Worm (Caenorhabditis elegans) whole organism, early embryonic: ENCODE results near the gene T10D4.11.

Experiments used
- B0310.2 ChIP-seq: sonication (generic microtip); optimal IDR thresholded peaks from 2 replicates; lab custom pipeline; 2016; ENCODE audit warnings: mild to moderate bottlenecking, missing genetic modification characterization, missing compliant biosample characterization
- F13C5.2 ChIP-seq: sonication (generic microtip); optimal IDR thresholded peaks from 2 replicates; lab custom pipeline; 2017; ENCODE audit warnings: mild to moderate bottlenecking, missing genetic modification characterization, inconsistent platforms, missing compliant biosample characterization
- aly-1 ChIP-seq: sonication (generic microtip); optimal IDR thresholded peaks from 2 replicates; lab custom pipeline; 2016; ENCODE audit warnings: missing genetic modification characterization, missing compliant biosample characterization
- ama-1 ChIP-seq: fragments of 150-350 bp; optimal IDR thresholded peaks from 2 replicates; lab custom pipeline; 2014
- ceh-13 ChIP-seq: fragments of 200-800 bp; sonication (Bioruptor generic); optimal IDR thresholded peaks from 2 replicates; lab custom pipeline; 2018; ENCODE audit warnings: mild to moderate bottlenecking, missing genetic modification characterization, missing compliant biosample characterization
- ceh-36 ChIP-seq: sonication (generic microtip); optimal IDR thresholded peaks from 2 replicates; lab custom pipeline; 2016; ENCODE audit warnings: missing genetic modification characterization, inconsistent platforms, missing compliant biosample characterization
- ets-7 ChIP-seq: sonication (generic microtip); optimal IDR thresholded peaks from 2 replicates; lab custom pipeline; 2016; ENCODE audit warnings: missing genotype, missing genetic modification characterization, missing compliant biosample characterization
- flt-1 ChIP-seq: fragments of 200-800 bp; sonication (Bioruptor generic); IDR thresholded peaks from 2 replicates; pipeline ENCODE4 v1.3.6; 2022; ENCODE audit warnings: missing genetic modification characterization, missing compliant biosample characterization
- hmbx-1 ChIP-seq: sonication (generic microtip); optimal IDR thresholded peaks from 2 replicates; lab custom pipeline; 2016; ENCODE audit warnings: mild to moderate bottlenecking, missing genetic modification characterization, missing compliant biosample characterization
- hmg-4 ChIP-seq: fragments of 200-800 bp; sonication (Bioruptor generic); optimal IDR thresholded peaks from 2 replicates; lab custom pipeline; 2018; ENCODE audit warnings: mild to moderate bottlenecking, missing genetic modification characterization, missing compliant biosample characterization
- hnd-1 ChIP-seq: sonication (generic microtip); optimal IDR thresholded peaks from 2 replicates; lab custom pipeline; 2016; ENCODE audit warnings: missing genetic modification characterization, missing compliant biosample characterization
- pes-1 ChIP-seq: fragments of 200-800 bp; sonication (Bioruptor generic); IDR thresholded peaks from 2 replicates; pipeline ENCODE4 v1.3.6; 2022; ENCODE audit warnings: missing genetic modification reagents, missing genetic modification characterization, missing compliant biosample characterization
- scrt-1 ChIP-seq: fragments of 200-800 bp; sonication (Bioruptor generic); IDR thresholded peaks from 2 replicates; pipeline ENCODE4 v1.3.6; 2022; ENCODE audit warnings: missing genetic modification characterization, missing compliant biosample characterization
- sea-1 ChIP-seq: fragments of 200-800 bp; sonication (Bioruptor generic); conservative IDR thresholded peaks from 2 replicates; pipeline ENCODE4 v1.3.6; 2022; ENCODE audit warnings: missing genetic modification characterization, missing compliant biosample characterization
- tbx-11 ChIP-seq: fragments of 200-800 bp; sonication (Bioruptor generic); IDR thresholded peaks from 2 replicates; pipeline ENCODE4 v1.3.6; 2022; ENCODE audit warnings: missing genetic modification characterization, missing compliant biosample characterization
- tbx-37 ChIP-seq: fragments of 200-800 bp; sonication (Bioruptor generic); conservative IDR thresholded peaks from 2 replicates; pipeline ENCODE4 v1.3.6; 2022; ENCODE audit warnings: missing genetic modification reagents, missing genetic modification characterization, missing compliant biosample characterization
- tra-4 ChIP-seq: sonication (generic microtip); optimal IDR thresholded peaks from 2 replicates; lab custom pipeline; 2017; ENCODE audit warnings: missing genetic modification characterization, missing compliant biosample characterization

Gene T10D4.11

ce11 chrII:3112313-3112712 lies 37.1 kb downstream of the T10D4.11 start, which contains the start of gene Y25C1A.2:
Gene Y25C1A.2, plus strand, starts transcription at chrII:3112613.
- TF ChIP-seq F13C5.2 (tag; lab: Kevin White, UChicago) (no peak), scrt-1 (GFP tag; lab: Robert Waterston, UW) (no peak), B0310.2 (no peak), hmg-4 (no peak), ceh-36 (tag; lab: Kevin White, UChicago) (no peak), flt-1 (GFP tag; lab: Robert Waterston, UW) (no peak), hnd-1 (tag; lab: Kevin White, UChicago) (no peak), aly-1 (tag; lab: Kevin White, UChicago) (no peak), hmbx-1 (no peak), tbx-11 (GFP tag; lab: Robert Waterston, UW) (no peak), ama-1 (lab: Kevin White, UChicago) (no peak), sea-1 (no peak)

ce11 chrII:3111147-3111546 lies 38.3 kb downstream of the T10D4.11 start, which contains the start of gene Y25C1A.13:
Gene Y25C1A.13, minus strand, starts transcription at chrII:3111247.
- TF ChIP-seq tra-4 (tag; lab: Kevin White, UChicago) (no peak), pes-1 (no peak), B0310.2 (no peak), hnd-1 (tag; lab: Kevin White, UChicago) (no peak), tbx-37 (GFP tag; lab: Robert Waterston, UW) (no peak), scrt-1 (GFP tag; lab: Robert Waterston, UW) (no peak), ceh-36 (tag; lab: Kevin White, UChicago) (no peak), ets-7 (tag; lab: Kevin White, UChicago) (no peak), tbx-11 (GFP tag; lab: Robert Waterston, UW) (no peak), hmg-4 (no peak), ama-1 (lab: Kevin White, UChicago) (no peak), hmbx-1 (no peak), F13C5.2 (tag; lab: Kevin White, UChicago) (no peak), flt-1 (GFP tag; lab: Robert Waterston, UW) (no peak), aly-1 (tag; lab: Kevin White, UChicago) (no peak), sea-1 (no peak), ceh-13 (GFP tag; lab: Kevin White, UChicago) (no peak)

ce11 chrII:3110099-3110498 lies 39.3 kb downstream of the T10D4.11 start:
- TF ChIP-seq B0310.2, result no peak
- TF ChIP-seq ama-1 (lab: Kevin White, UChicago), result no peak
- TF ChIP-seq flt-1 (GFP tag; lab: Robert Waterston, UW), result no peak
- no peak for TF ChIP-seq tbx-11 (GFP tag; lab: Robert Waterston, UW)
- no peak for TF ChIP-seq tra-4 (tag; lab: Kevin White, UChicago)
- no peak for TF ChIP-seq hmbx-1
- no peak for TF ChIP-seq hmg-4
- TF ChIP-seq F13C5.2 (tag; lab: Kevin White, UChicago), result no peak
- no peak for TF ChIP-seq pes-1
- TF ChIP-seq ceh-13 (GFP tag; lab: Kevin White, UChicago), result no peak

ce11 chrII:3109533-3109932 lies 39.9 kb downstream of the T10D4.11 start:
- TF ChIP-seq F13C5.2 (tag; lab: Kevin White, UChicago) (no peak), ets-7 (tag; lab: Kevin White, UChicago) (no peak), aly-1 (tag; lab: Kevin White, UChicago) (no peak), flt-1 (GFP tag; lab: Robert Waterston, UW) (no peak), ceh-13 (GFP tag; lab: Kevin White, UChicago) (no peak), pes-1 (no peak), tra-4 (tag; lab: Kevin White, UChicago) (no peak)

ce11 chrII:3108101-3108500 lies 41.3 kb downstream of the T10D4.11 start:
- TF ChIP-seq tra-4 (tag; lab: Kevin White, UChicago), result no peak
- TF ChIP-seq hmg-4, result no peak
- TF ChIP-seq hnd-1 (tag; lab: Kevin White, UChicago), result no peak
- TF ChIP-seq pes-1, result no peak
- TF ChIP-seq aly-1 (tag; lab: Kevin White, UChicago), result no peak
- TF ChIP-seq B0310.2, result no peak
- TF ChIP-seq ceh-13 (GFP tag; lab: Kevin White, UChicago), result no peak
- no peak for TF ChIP-seq ama-1 (lab: Kevin White, UChicago)
- no peak for TF ChIP-seq tbx-37 (GFP tag; lab: Robert Waterston, UW)
- no peak for TF ChIP-seq tbx-11 (GFP tag; lab: Robert Waterston, UW)
- no peak for TF ChIP-seq scrt-1 (GFP tag; lab: Robert Waterston, UW)
- TF ChIP-seq F13C5.2 (tag; lab: Kevin White, UChicago), result no peak
- no peak for TF ChIP-seq sea-1
- no peak for TF ChIP-seq ets-7 (tag; lab: Kevin White, UChicago)
- no peak for TF ChIP-seq ceh-36 (tag; lab: Kevin White, UChicago)
- TF ChIP-seq flt-1 (GFP tag; lab: Robert Waterston, UW), result no peak
- TF ChIP-seq hmbx-1, result no peak

- TF ChIP-seq ceh-13 (GFP tag; lab: Kevin White, UChicago), result no peak
- no peak for TF ChIP-seq scrt-1 (GFP tag; lab: Robert Waterston, UW)
- TF ChIP-seq tbx-11 (GFP tag; lab: Robert Waterston, UW), result no peak
- TF ChIP-seq pes-1, result no peak
- no peak for TF ChIP-seq hmg-4
Measured at ce11 chrII:3105765-3106164, 43.7 kb downstream of the T10D4.11 start, which contains the start of gene clec-122. Gene clec-122, plus strand, starts transcription at chrII:3106065.

- TF ChIP-seq flt-1 (GFP tag; lab: Robert Waterston, UW), result no peak
- no peak for TF ChIP-seq tbx-11 (GFP tag; lab: Robert Waterston, UW)
- TF ChIP-seq B0310.2, result no peak
- TF ChIP-seq aly-1 (tag; lab: Kevin White, UChicago), result no peak
- TF ChIP-seq ceh-13 (GFP tag; lab: Kevin White, UChicago), result no peak
- TF ChIP-seq hnd-1 (tag; lab: Kevin White, UChicago), result no peak
- TF ChIP-seq tbx-37 (GFP tag; lab: Robert Waterston, UW), result no peak
- TF ChIP-seq sea-1, result no peak
- TF ChIP-seq F13C5.2 (tag; lab: Kevin White, UChicago), result no peak
- no peak for TF ChIP-seq ets-7 (tag; lab: Kevin White, UChicago)
- no peak for TF ChIP-seq hmbx-1
- no peak for TF ChIP-seq ama-1 (lab: Kevin White, UChicago)
Measured at ce11 chrII:3102018-3102417, 47.4 kb downstream of the T10D4.11 start, which contains the start of gene clec-121. Gene clec-121, plus strand, starts transcription at chrII:3102318.
